Fruit fly (Drosophila melanogaster): ENCODE results near the gene CG6230.
A peak's percentile ranks its signal among the peaks of the same experiment; 100 is the strongest.

DNA sequence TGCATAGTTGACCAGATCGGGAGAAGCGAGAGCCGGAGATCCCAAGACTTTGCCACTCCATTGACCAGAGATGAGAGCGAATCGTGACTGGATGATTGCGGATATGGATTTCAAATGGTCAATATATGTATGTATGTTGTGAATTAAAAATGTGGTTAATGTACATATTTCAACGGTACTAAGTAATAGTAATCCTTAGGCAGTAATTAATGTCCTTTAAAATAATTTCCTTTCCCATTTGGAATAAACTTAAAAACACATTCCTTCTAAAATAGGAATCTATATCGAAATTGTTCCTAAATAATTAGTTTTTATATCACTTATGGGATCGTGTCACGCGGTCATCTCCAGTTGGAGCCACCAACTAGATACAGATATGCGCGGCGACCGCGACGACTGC is 46.2 kb downstream of the CG6230 start:
- TF ChIP-seq net (GFP tag; optimal IDR thresholded peaks at IDR 0.05) (peak; percentile 32), CG31627 (GFP tag; optimal IDR thresholded peaks at IDR 0.05) (peak; percentile 16), CG8319 (GFP tag; optimal IDR thresholded peaks at IDR 0.05) (no peak), CG7368 (GFP tag; optimal IDR thresholded peaks at IDR 0.05) (no peak), Hr39 (GFP tag; optimal IDR thresholded peaks at IDR 0.05) (peak; percentile 2), dsx (GFP tag; optimal IDR thresholded peaks at IDR 0.05; ENCODE audit: poor library complexity, severe bottlenecking) (no peak), Eip75B (GFP tag; optimal IDR thresholded peaks at IDR 0.05) (peak; percentile 34), CG16779 (tag; optimal IDR thresholded peaks at IDR 0.05) (no peak), CG10669 (GFP tag; optimal IDR thresholded peaks at IDR 0.05) (peak; percentile 5), Ets21C (GFP tag; optimal IDR thresholded peaks at IDR 0.05) (no peak), Lpt (GFP tag; optimal IDR thresholded peaks at IDR 0.05) (peak; percentile 2), CG8632 (GFP tag; optimal IDR thresholded peaks at IDR 0.05) (peak; percentile 10), CG6792 (GFP tag; optimal IDR thresholded peaks at IDR 0.05) (peak; percentile 27)

Measured in whole organism, prepupa.